Worm (Caenorhabditis elegans) whole organism, L2 larva: ENCODE results near the gene glna-2.

Experiments used
- ama-1 ChIP-seq: fragments of 150-350 bp; optimal IDR thresholded peaks from 2 replicates; lab custom pipeline; 2018; ENCODE audit warnings: inconsistent platforms
- blmp-1 ChIP-seq: sonication (generic microtip); optimal IDR thresholded peaks from 2 replicates; lab custom pipeline; 2017; ENCODE audit warnings: missing genetic modification characterization, mild to moderate bottlenecking, missing compliant biosample characterization, antibody characterized with exemption, moderate library complexity; ENCODE audit not compliant: insufficient read depth

- TF ChIP-seq blmp-1 (tag; lab: Kevin White, UChicago) (no peak), ama-1 (lab: Kevin White, UChicago) (no peak)
Measured at ce11 chrII:8027663-8028062, 19.2 kb downstream of the glna-2 start, which contains the start of gene swsn-7.
